Fruit fly (Drosophila melanogaster): ENCODE data around the gene CG34140.
A peak's percentile ranks its signal among the peaks of the same experiment; 100 is the strongest.

Gene CG34140

DNA sequence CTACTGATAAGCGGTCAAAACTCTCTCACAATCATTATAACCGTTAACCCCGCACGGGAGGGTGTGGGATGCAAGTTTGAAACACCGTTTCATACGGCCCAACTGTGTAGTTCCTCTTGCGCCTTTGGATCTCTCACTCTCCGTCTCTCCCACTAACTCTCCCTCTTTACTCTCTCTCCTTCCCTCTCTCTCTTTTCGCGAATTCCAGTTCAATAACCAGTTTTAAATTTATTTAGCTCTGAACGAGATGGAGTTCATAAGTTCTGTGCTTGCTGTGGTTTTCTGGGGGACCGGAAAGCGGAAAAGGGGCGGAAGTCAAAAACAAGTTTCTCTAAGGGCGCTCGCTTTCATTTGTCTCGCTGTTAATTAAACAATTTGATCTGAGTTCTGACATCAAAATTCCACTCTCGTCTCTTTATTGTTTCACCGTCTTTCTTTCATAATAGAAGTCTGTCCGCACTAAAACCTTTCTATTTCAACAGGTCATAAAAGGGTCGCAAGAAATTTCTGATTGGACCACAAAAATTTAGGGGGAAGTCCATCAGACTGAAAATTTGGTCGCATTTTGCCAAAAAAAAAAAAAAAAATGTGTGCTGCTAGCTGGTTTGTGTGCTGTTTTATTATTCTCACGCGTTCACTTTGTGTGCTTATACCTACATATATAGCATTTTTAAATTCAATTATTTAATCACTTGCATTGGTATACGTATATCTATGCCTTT lies 43.2 kb downstream of the CG34140 start:
- TF ChIP-seq NFAT (GFP tag; IDR thresholded peaks at IDR 0.05) = 0 out of 2 replicates have a peak, but pooled peaks have one; percentile 2
- TF ChIP-seq pfk (GFP tag; optimal IDR thresholded peaks at IDR 0.05) = peak; percentile 42
- no peak for TF ChIP-seq bigmax (GFP tag; optimal IDR thresholded peaks at IDR 0.05)
- TF ChIP-seq odd (GFP tag; optimal IDR thresholded peaks at IDR 0.05) = no peak
- no peak for TF ChIP-seq CG16863 (GFP tag; optimal IDR thresholded peaks at IDR 0.05)
- peak; percentile 48 for TF ChIP-seq CG12769 (tag; optimal IDR thresholded peaks at IDR 0.05)
- peak; percentile 59 for TF ChIP-seq Med (GFP tag)
- peak; percentile 41; the same call in 1 of the 3 replicates for TF ChIP-seq CG2199 (GFP tag; IDR thresholded peaks at IDR 0.05)
- TF ChIP-seq sd (tag; optimal IDR thresholded peaks at IDR 0.05) = peak; percentile 68
- no peak for TF ChIP-seq Oaz (GFP tag; IDR thresholded peaks at IDR 0.05)
- peak; percentile 25 for TF ChIP-seq nom (GFP tag; optimal IDR thresholded peaks at IDR 0.05)
- no peak for TF ChIP-seq CG17385 (GFP tag; optimal IDR thresholded peaks at IDR 0.05)
- TF ChIP-seq CG4328 (GFP tag; optimal IDR thresholded peaks at IDR 0.05) = no peak
- no peak for TF ChIP-seq sens-2 (GFP tag; IDR thresholded peaks at IDR 0.05)
- no peak for TF ChIP-seq CG7556 (GFP tag; optimal IDR thresholded peaks at IDR 0.05)
- peak in 1 of 2 experiments; percentile 45 for TF ChIP-seq Eip74EF (GFP tag; optimal IDR thresholded peaks at IDR 0.05)
- TF ChIP-seq insv (GFP tag; optimal IDR thresholded peaks at IDR 0.05) = peak in 1 of 2 experiments; percentile 63
- TF ChIP-seq Trl (optimal IDR thresholded peaks at IDR 0.05) = peak; percentile 64 to 72
- no peak for TF ChIP-seq Trl (GFP tag; optimal IDR thresholded peaks at IDR 0.05)
- TF ChIP-seq CG31224 (GFP tag; IDR thresholded peaks at IDR 0.05) = 0 out of 2 replicates have a peak, but pooled peaks have one; percentile 17
- TF ChIP-seq CG8290 (GFP tag; optimal IDR thresholded peaks at IDR 0.05) = no peak
- no peak for TF ChIP-seq CG8290 (tag; optimal IDR thresholded peaks at IDR 0.05)
- peak; percentile 66 for TF ChIP-seq Blimp-1 (GFP tag; optimal IDR thresholded peaks at IDR 0.05)
- TF ChIP-seq pros (GFP tag; optimal IDR thresholded peaks at IDR 0.05) = peak; percentile 70
- TF ChIP-seq CG3838 (GFP tag; optimal IDR thresholded peaks at IDR 0.05) = no peak
- TF ChIP-seq nau (GFP tag; optimal IDR thresholded peaks at IDR 0.05) = no peak
- TF ChIP-seq CG16813 (GFP tag; IDR thresholded peaks at IDR 0.05; ENCODE audit: partially characterized antibody) = no peak
- 0 out of 2 replicates have a peak, but pooled peaks have one; percentile 29 for TF ChIP-seq crol (GFP tag; IDR thresholded peaks at IDR 0.05)
- TF ChIP-seq Neu2 (GFP tag; optimal IDR thresholded peaks at IDR 0.05; ENCODE audit: borderline replicate concordance) = no peak
- peak; percentile 48 for TF ChIP-seq nerfin-1 (tag; optimal IDR thresholded peaks at IDR 0.05)
- TF ChIP-seq amos (GFP tag; IDR thresholded peaks at IDR 0.05; ENCODE audit: partially characterized antibody) = no peak
- no peak for TF ChIP-seq NfI (GFP tag; optimal IDR thresholded peaks at IDR 0.05)
- TF ChIP-seq kni (GFP tag; optimal IDR thresholded peaks at IDR 0.05) = peak; percentile 48

dm6 chr3L:139574-140567 lies 44.4 kb downstream of the CG34140 start:
- TF ChIP-seq ind (GFP tag; optimal IDR thresholded peaks at IDR 0.05) = peak; percentile 8
- TF ChIP-seq NC2β (GFP tag; optimal IDR thresholded peaks at IDR 0.05) = peak; percentile 2
- TF ChIP-seq stwl (tag; optimal IDR thresholded peaks at IDR 0.05) = peak; percentile 88
- peak; percentile 71 for TF ChIP-seq ftz-f1 (GFP tag; optimal IDR thresholded peaks at IDR 0.05)
- peak; percentile 14 for TF ChIP-seq dmrt11E (tag; optimal IDR thresholded peaks at IDR 0.05)
- TF ChIP-seq ci (GFP tag; IDR thresholded peaks at IDR 0.05) = 0 out of 3 replicates have a peak, but pooled peaks have one; percentile 31
- peak; percentile 14 for TF ChIP-seq Deaf1 (tag; optimal IDR thresholded peaks at IDR 0.05)
- peak; percentile 78 for TF ChIP-seq exex (tag; optimal IDR thresholded peaks at IDR 0.05)
- TF ChIP-seq unpg (GFP tag; optimal IDR thresholded peaks at IDR 0.05) = peak; percentile 2
- TF ChIP-seq CG6791 (GFP tag; IDR thresholded peaks at IDR 0.05; ENCODE audit: partially characterized antibody) = no peak
- no peak for TF ChIP-seq E2f2 (GFP tag; IDR thresholded peaks at IDR 0.05)
- TF ChIP-seq Asciz (GFP tag; optimal IDR thresholded peaks at IDR 0.05) = no peak
- TF ChIP-seq Trl (optimal IDR thresholded peaks at IDR 0.05) = no peak
- peak; percentile 16 for TF ChIP-seq Trl (GFP tag; optimal IDR thresholded peaks at IDR 0.05)
- TF ChIP-seq Hand (GFP tag; optimal IDR thresholded peaks at IDR 0.05) = no peak
- peak; percentile 53 for TF ChIP-seq Med (GFP tag)

All from whole organism, embryonic.